Worm (Caenorhabditis elegans): ENCODE data around the gene math-23.

- no peak for TF ChIP-seq eyg-1 (tag; optimal IDR thresholded peaks at IDR 0.05)
- no peak for TF ChIP-seq unc-86 (tag; optimal IDR thresholded peaks at IDR 0.05)
- TF ChIP-seq gmeb-2 (tag; optimal IDR thresholded peaks at IDR 0.05), result no peak
- TF ChIP-seq nhr-11 (tag; optimal IDR thresholded peaks at IDR 0.05), result no peak
- TF ChIP-seq elt-4 (tag; optimal IDR thresholded peaks at IDR 0.05), result no peak
- TF ChIP-seq K02D7.2 (tag; optimal IDR thresholded peaks at IDR 0.05), result no peak
- TF ChIP-seq ceh-9 (tag; optimal IDR thresholded peaks at IDR 0.05), result no peak
- no peak for TF ChIP-seq tbx-2 (tag; optimal IDR thresholded peaks at IDR 0.05)
Measured at ce11 chrII:1878663-1879062, 23.4 kb upstream of the math-23 start, which contains the start of gene math-16.
